Fruit fly (Drosophila melanogaster): Measurements from ENCODE around the gene CG42780.

Gene CG42780

dm6 chrX:7317214-7318210 is 14.5 kb downstream of the CG42780 start (continued):
- TF ChIP-seq CG4730 (GFP tag; IDR thresholded peaks at IDR 0.05), result no peak
- TF ChIP-seq Bgb (GFP tag; IDR thresholded peaks at IDR 0.05; ENCODE audit: partially characterized antibody), result peak; percentile 11; the same call in 1 of the 2 replicates
- no peak for TF ChIP-seq fru (optimal IDR thresholded peaks at IDR 0.05)
- no peak for TF ChIP-seq Kr (GFP tag; optimal IDR thresholded peaks at IDR 0.05)
- TF ChIP-seq lab (GFP tag; optimal IDR thresholded peaks at IDR 0.05), result peak; percentile 38

- TF ChIP-seq dimm (GFP tag; IDR thresholded peaks at IDR 0.05), result no peak
- peak; percentile 46; the same call in 1 of the 3 replicates for TF ChIP-seq CG2199 (GFP tag; IDR thresholded peaks at IDR 0.05)
- TF ChIP-seq CG7556 (GFP tag; optimal IDR thresholded peaks at IDR 0.05), result no peak
- peak; percentile 82 for TF ChIP-seq grn (GFP tag; optimal IDR thresholded peaks at IDR 0.05)
- peak; percentile 89 for TF ChIP-seq pfk (GFP tag; optimal IDR thresholded peaks at IDR 0.05)
- TF ChIP-seq ranshi (GFP tag; IDR thresholded peaks at IDR 0.05), result no peak
- TF ChIP-seq CG17829 (tag; optimal IDR thresholded peaks at IDR 0.05), result no peak
- peak; percentile 71 for TF ChIP-seq sd (tag; optimal IDR thresholded peaks at IDR 0.05)
- TF ChIP-seq chinmo (GFP tag; IDR thresholded peaks at IDR 0.05; ENCODE audit: partially characterized antibody), result 0 out of 4 replicates have a peak, but pooled peaks have one; percentile 46
- TF ChIP-seq zfh2 (GFP tag; optimal IDR thresholded peaks at IDR 0.05), result no peak
- TF ChIP-seq sug (tag; optimal IDR thresholded peaks at IDR 0.05), result peak; percentile 83
- peak; percentile 30 for TF ChIP-seq CG15479 (GFP tag; optimal IDR thresholded peaks at IDR 0.05)
- TF ChIP-seq exex (tag; optimal IDR thresholded peaks at IDR 0.05), result peak; percentile 91
- no peak for TF ChIP-seq CG8944 (GFP tag; optimal IDR thresholded peaks at IDR 0.05)
- 0 out of 2 replicates have a peak, but pooled peaks have one; percentile 8 for TF ChIP-seq sens-2 (GFP tag; IDR thresholded peaks at IDR 0.05)
- peak; percentile 31 for TF ChIP-seq cg (GFP tag; optimal IDR thresholded peaks at IDR 0.05)
- TF ChIP-seq cad (GFP tag; optimal IDR thresholded peaks at IDR 0.05), result no peak
- peak; percentile 50 for TF ChIP-seq Med (GFP tag)
These were observed 15.9 kb downstream of the CG42780 start for dm6 chrX:7315925-7316650.

- TF ChIP-seq Ptx1 (GFP tag; IDR thresholded peaks at IDR 0.05), result 0 out of 2 replicates have a peak, but pooled peaks have one; percentile 5
- no peak for TF ChIP-seq CG14965 (GFP tag; optimal IDR thresholded peaks at IDR 0.05; ENCODE audit: borderline replicate concordance)
- TF ChIP-seq Hmr (GFP tag; optimal IDR thresholded peaks at IDR 0.05), result no peak
- peak; percentile 51 for TF ChIP-seq Drgx (GFP tag; IDR thresholded peaks at IDR 0.05)
- TF ChIP-seq Hr51 (GFP tag; optimal IDR thresholded peaks at IDR 0.05), result no peak
- no peak for TF ChIP-seq disco-r (GFP tag; optimal IDR thresholded peaks at IDR 0.05)
- no peak for TF ChIP-seq Aef1 (GFP tag; IDR thresholded peaks at IDR 0.05)
- TF ChIP-seq CG11456 (GFP tag; IDR thresholded peaks at IDR 0.05), result no peak
- peak; percentile 59 for TF ChIP-seq Med (GFP tag)
- TF ChIP-seq CG10654 (GFP tag; optimal IDR thresholded peaks at IDR 0.05), result no peak
- no peak for TF ChIP-seq CG11504 (tag; optimal IDR thresholded peaks at IDR 0.05)
- no peak for TF ChIP-seq Hmx (GFP tag; optimal IDR thresholded peaks at IDR 0.05)
- TF ChIP-seq tio (GFP tag; optimal IDR thresholded peaks at IDR 0.05), result no peak
- TF ChIP-seq CG30431 (GFP tag; optimal IDR thresholded peaks at IDR 0.05), result no peak
- TF ChIP-seq gcm2 (GFP tag; optimal IDR thresholded peaks at IDR 0.05), result no peak
These were observed 19.6 kb downstream of the CG42780 start for dm6 chrX:7312406-7312805.
